Fruit fly (Drosophila melanogaster) whole organism, adult: ENCODE results near the gene Setx.

Source experiments
- CG11617 ChIP-seq: fragments of 200-800 bp; sonication (Bioruptor generic); optimal IDR thresholded peaks from 2 replicates; lab custom pipeline; 2017; ENCODE audit warnings: mild to moderate bottlenecking, missing biosample characterization, missing genetic modification reagents, missing genetic modification characterization
- CG12768 ChIP-seq: fragments of 200-800 bp; sonication (Bioruptor generic); optimal IDR thresholded peaks from 2 replicates; lab custom pipeline; 2017; ENCODE audit warnings: missing biosample characterization, missing genetic modification characterization, mild to moderate bottlenecking, moderate library complexity, missing genetic modification reagents
- CG14711 ChIP-seq: fragments of 200-800 bp; sonication (Bioruptor generic); optimal IDR thresholded peaks from 2 replicates; lab custom pipeline; 2018; ENCODE audit warnings: missing biosample characterization, mild to moderate bottlenecking, missing genetic modification characterization, moderate library complexity
- CG1620 ChIP-seq: fragments of 200-800 bp; sonication (Bioruptor generic); optimal IDR thresholded peaks from 2 replicates; lab custom pipeline; 2016; ENCODE audit warnings: missing biosample characterization, missing genetic modification characterization
- CG33017 ChIP-seq: fragments of 200-800 bp; sonication (Bioruptor generic); optimal IDR thresholded peaks from 2 replicates; lab custom pipeline; 2018; ENCODE audit warnings: missing biosample characterization, mild to moderate bottlenecking, missing genetic modification characterization, moderate library complexity
- CG5204 ChIP-seq: fragments of 200-800 bp; sonication (Bioruptor generic); optimal IDR thresholded peaks from 2 replicates; lab custom pipeline; 2016; ENCODE audit warnings: missing biosample characterization, missing genetic modification characterization
- CG7045 ChIP-seq: fragments of 200-800 bp; sonication (Bioruptor generic); optimal IDR thresholded peaks from 2 replicates; lab custom pipeline; 2017; ENCODE audit warnings: missing biosample characterization, mild to moderate bottlenecking, missing genetic modification characterization
- CG7101 ChIP-seq: fragments of 200-800 bp; sonication (Bioruptor generic); optimal IDR thresholded peaks from 2 replicates; lab custom pipeline; 2018; ENCODE audit warnings: missing biosample characterization, mild to moderate bottlenecking, missing genetic modification characterization, moderate library complexity
- Clk ChIP-seq: fragments of 200-800 bp; sonication (Bioruptor generic); optimal IDR thresholded peaks from 2 replicates; lab custom pipeline; 2017; ENCODE audit warnings: missing biosample characterization, missing genetic modification characterization
- Crg-1 ChIP-seq: fragments of 200-800 bp; sonication (Bioruptor generic); optimal IDR thresholded peaks from 2 replicates; lab custom pipeline; 2016; ENCODE audit warnings: missing biosample characterization, missing genetic modification characterization
- Hr96 ChIP-seq: fragments of 200-800 bp; sonication (Bioruptor generic); optimal IDR thresholded peaks from 2 replicates; lab custom pipeline; 2016; ENCODE audit warnings: missing biosample characterization, missing genetic modification characterization
- Mnt ChIP-seq: fragments of 200-800 bp; sonication (Bioruptor generic); optimal IDR thresholded peaks from 2 replicates; lab custom pipeline; 2016; ENCODE audit warnings: missing biosample characterization, mild to moderate bottlenecking, missing genetic modification characterization
- bab1 ChIP-seq: fragments of 200-800 bp; sonication (Bioruptor generic); optimal IDR thresholded peaks from 3 replicates; lab custom pipeline; 2019; ENCODE audit warnings: missing biosample characterization, mild to moderate bottlenecking, missing genetic modification characterization, moderate library complexity
- cic ChIP-seq: fragments of 200-800 bp; sonication (Bioruptor generic); optimal IDR thresholded peaks from 2 replicates; lab custom pipeline; 2017; ENCODE audit warnings: missing biosample characterization, mild to moderate bottlenecking, missing genetic modification characterization, moderate library complexity
- cnc ChIP-seq, 2 experiments: fragments of >200 bp; optimal IDR thresholded peaks; 2 replicates each; lab custom pipeline; 2017
- kay ChIP-seq: fragments of 200-800 bp; sonication (Bioruptor generic); peaks from one replicate; lab custom pipeline; 2016; ENCODE audit warnings: missing biosample characterization, missing genetic modification characterization, borderline replicate concordance
- ovo ChIP-seq: fragments of 200-800 bp; sonication (Bioruptor generic); optimal IDR thresholded peaks from 2 replicates; lab custom pipeline; 2016; ENCODE audit warnings: missing biosample characterization, missing genetic modification characterization
- pad ChIP-seq: fragments of 200-800 bp; sonication (Bioruptor generic); optimal IDR thresholded peaks from 3 replicates; lab custom pipeline; 2017; ENCODE audit warnings: missing biosample characterization, missing genetic modification characterization, mild to moderate bottlenecking, moderate library complexity, missing genetic modification reagents
- tj ChIP-seq: fragments of 200-800 bp; sonication (Bioruptor generic); optimal IDR thresholded peaks from 3 replicates; lab custom pipeline; 2017; ENCODE audit warnings: missing biosample characterization, mild to moderate bottlenecking, missing genetic modification characterization, moderate library complexity
- toe ChIP-seq: fragments of 200-800 bp; sonication (Bioruptor generic); optimal IDR thresholded peaks from 2 replicates; lab custom pipeline; 2016; ENCODE audit warnings: missing biosample characterization, missing genetic modification characterization

Gene Setx

dm6 chr3L:8137448-8137906 lies at the start of gene Setx, which contains the start of gene mus301:
Setx (minus strand) TSS chr3L:8137498.
mus301 (plus strand) TSS chr3L:8137808.
- TF ChIP-seq bab1 (peak; percentile 82), CG11617 (GFP tag; lab: Kevin White, UChicago) (peak; percentile 83), cnc (optimal IDR thresholded peaks at IDR 0.05; lab: Kevin White, UChicago) (no peak), CG33017 (tag; lab: Kevin White, UChicago) (peak; percentile 58), Crg-1 (GFP tag; lab: Kevin White, UChicago) (peak; percentile 91), CG7101 (tag; lab: Kevin White, UChicago) (peak; percentile 84), kay (GFP tag; lab: Kevin White, UChicago) (no peak), ovo (GFP tag; lab: Kevin White, UChicago) (peak; percentile 90), toe (GFP tag; lab: Kevin White, UChicago) (peak; percentile 89), Hr96 (GFP tag; lab: Kevin White, UChicago) (peak; percentile 80), Clk (GFP tag; lab: Kevin White, UChicago) (peak; percentile 68), CG7045 (GFP tag; lab: Kevin White, UChicago) (peak; percentile 81), CG12768 (GFP tag; lab: Kevin White, UChicago) (peak; percentile 88), CG1620 (GFP tag; lab: Kevin White, UChicago) (peak; percentile 90), CG5204 (peak; percentile 89), CG14711 (tag; lab: Kevin White, UChicago) (peak; percentile 74), cic (peak; percentile 34), Mnt (GFP tag; lab: Kevin White, UChicago) (peak; percentile 76), tj (GFP tag; lab: Kevin White, UChicago) (peak; percentile 72), pad (GFP tag; lab: Kevin White, UChicago) (peak; percentile 82)

DNA sequence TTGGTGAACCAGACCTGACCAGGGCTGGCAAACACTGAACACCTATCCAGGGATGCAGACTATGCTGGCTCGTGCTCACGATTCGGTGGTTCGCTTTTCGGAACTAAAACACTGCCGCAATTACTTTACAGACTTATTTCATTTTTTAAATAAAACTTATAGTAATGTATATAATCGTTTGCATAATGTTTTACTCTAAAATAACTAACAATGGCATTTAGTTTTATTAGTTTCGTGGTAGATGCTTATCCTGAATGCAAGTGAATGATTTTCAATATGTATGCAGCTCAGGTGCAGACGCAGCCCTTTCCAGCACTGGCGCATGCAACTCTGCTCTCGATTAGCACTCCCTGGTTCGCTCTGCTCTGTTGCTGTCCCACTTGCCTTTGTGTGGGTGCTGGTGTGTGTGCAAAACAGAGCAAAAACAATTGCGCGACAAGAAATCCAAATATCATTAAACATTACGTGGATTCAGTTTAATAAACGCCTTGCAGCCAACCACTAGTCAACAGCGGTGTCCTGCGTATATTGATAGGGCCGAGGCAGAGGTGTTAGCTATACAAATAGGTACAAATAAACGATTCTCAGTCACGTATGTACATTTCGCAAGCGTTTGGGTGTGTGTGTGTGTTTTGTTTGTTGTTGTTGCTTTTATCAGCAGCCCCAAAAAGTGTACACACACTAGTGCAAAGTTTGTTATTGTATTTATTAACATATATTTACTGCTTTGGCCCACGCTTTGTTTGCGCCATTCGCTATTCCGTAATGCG lies 49.5 kb upstream of the Setx start, which contains the start of the genes ERR and Atg18a:
ERR (minus strand) TSS at position 45 of the 770 bp plus-strand sequence.
Atg18a (plus strand) TSS at position 231 of the 770 bp plus-strand sequence.
- peak; percentile 88 for TF ChIP-seq Mnt (GFP tag; lab: Kevin White, UChicago)
- TF ChIP-seq bab1: peak; percentile 89
- TF ChIP-seq toe (GFP tag; lab: Kevin White, UChicago): peak; percentile 96
- TF ChIP-seq Hr96 (GFP tag; lab: Kevin White, UChicago): peak; percentile 92
- TF ChIP-seq CG12768 (GFP tag; lab: Kevin White, UChicago): peak; percentile 88
- peak; percentile 68 for TF ChIP-seq tj (GFP tag; lab: Kevin White, UChicago)
- TF ChIP-seq CG33017 (tag; lab: Kevin White, UChicago): peak; percentile 83
- peak; percentile 93 for TF ChIP-seq Clk (GFP tag; lab: Kevin White, UChicago)
- TF ChIP-seq CG14711 (tag; lab: Kevin White, UChicago): peak; percentile 82
- TF ChIP-seq Crg-1 (GFP tag; lab: Kevin White, UChicago): peak; percentile 87
- peak; percentile 89 for TF ChIP-seq CG11617 (GFP tag; lab: Kevin White, UChicago)
- peak; percentile 76 for TF ChIP-seq cic
- peak; percentile 84 for TF ChIP-seq pad (GFP tag; lab: Kevin White, UChicago)
- peak; percentile 90 for TF ChIP-seq CG7101 (tag; lab: Kevin White, UChicago)
- TF ChIP-seq CG1620 (GFP tag; lab: Kevin White, UChicago): peak; percentile 96
- peak; percentile 86 for TF ChIP-seq ovo (GFP tag; lab: Kevin White, UChicago)
- TF ChIP-seq kay (GFP tag; lab: Kevin White, UChicago): peak; percentile 65
- TF ChIP-seq CG7045 (GFP tag; lab: Kevin White, UChicago): peak; percentile 89
- no peak for TF ChIP-seq cnc (optimal IDR thresholded peaks at IDR 0.05; lab: Kevin White, UChicago)
- TF ChIP-seq CG5204: no peak

DNA sequence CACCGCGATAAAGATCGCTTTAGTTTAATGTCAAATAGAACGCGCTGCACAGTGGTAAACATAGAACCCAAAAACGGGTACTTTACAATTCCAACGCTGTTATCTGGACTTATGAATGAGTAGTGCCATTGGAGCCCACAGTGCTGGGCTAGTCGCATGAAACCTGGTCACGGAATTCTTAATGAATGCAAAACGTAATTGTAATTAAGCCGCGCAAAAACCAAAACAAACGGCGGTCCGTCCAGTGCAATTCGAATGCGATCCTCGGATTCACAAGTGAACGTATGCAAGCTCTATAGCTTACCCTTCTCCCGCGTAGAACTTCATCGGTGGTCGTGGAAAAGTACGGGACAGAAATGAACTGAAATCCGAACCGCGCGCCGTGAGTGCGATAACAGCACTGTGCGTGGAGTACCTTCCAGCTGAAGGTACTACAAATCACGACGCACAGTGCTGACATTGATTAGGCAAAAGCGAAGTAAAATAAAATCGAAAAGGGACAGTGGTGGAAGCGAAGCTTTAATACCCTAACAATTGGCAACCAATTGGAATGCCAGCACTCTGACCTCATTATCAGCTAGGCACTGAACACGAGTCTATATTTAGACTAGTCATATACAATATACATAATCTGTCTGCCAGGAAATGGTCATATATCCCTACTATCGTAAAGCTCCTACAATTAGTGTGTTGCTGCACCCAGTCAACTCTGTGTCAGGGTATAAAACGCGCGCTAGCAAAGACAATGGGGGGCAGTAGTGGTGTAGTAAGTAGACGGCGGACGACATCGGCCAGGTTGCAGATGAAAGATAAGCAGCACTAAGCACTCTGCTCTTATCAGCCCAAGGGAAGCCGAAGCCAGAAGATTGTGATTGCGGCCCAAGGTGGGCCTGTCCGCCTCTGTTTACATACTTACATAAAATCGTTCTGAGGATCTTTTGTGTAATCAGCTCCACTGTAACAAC lies 48.2 kb upstream of the Setx start:
- TF ChIP-seq Clk (GFP tag; lab: Kevin White, UChicago) (peak; percentile 15), ovo (GFP tag; lab: Kevin White, UChicago) (no peak), Mnt (GFP tag; lab: Kevin White, UChicago) (peak; percentile 37), CG14711 (tag; lab: Kevin White, UChicago) (peak; percentile 20), CG7101 (tag; lab: Kevin White, UChicago) (peak; percentile 40), CG11617 (GFP tag; lab: Kevin White, UChicago) (peak; percentile 81), CG7045 (GFP tag; lab: Kevin White, UChicago) (peak; percentile 27), CG5204 (no peak), bab1 (peak; percentile 5), CG1620 (GFP tag; lab: Kevin White, UChicago) (peak; percentile 28), cnc (optimal IDR thresholded peaks at IDR 0.05; lab: Kevin White, UChicago) (no peak), Hr96 (GFP tag; lab: Kevin White, UChicago) (peak; percentile 73), CG33017 (tag; lab: Kevin White, UChicago) (peak; percentile 60), kay (GFP tag; lab: Kevin White, UChicago) (no peak), tj (GFP tag; lab: Kevin White, UChicago) (peak; percentile 55), Crg-1 (GFP tag; lab: Kevin White, UChicago) (peak; percentile 24), cic (peak; percentile 94), CG12768 (GFP tag; lab: Kevin White, UChicago) (peak; percentile 70), pad (GFP tag; lab: Kevin White, UChicago) (peak; percentile 20), toe (GFP tag; lab: Kevin White, UChicago) (no peak)
